Fruit fly (Drosophila melanogaster): Measurements from ENCODE around the gene CG17219.

The CG17219 gene

DNA sequence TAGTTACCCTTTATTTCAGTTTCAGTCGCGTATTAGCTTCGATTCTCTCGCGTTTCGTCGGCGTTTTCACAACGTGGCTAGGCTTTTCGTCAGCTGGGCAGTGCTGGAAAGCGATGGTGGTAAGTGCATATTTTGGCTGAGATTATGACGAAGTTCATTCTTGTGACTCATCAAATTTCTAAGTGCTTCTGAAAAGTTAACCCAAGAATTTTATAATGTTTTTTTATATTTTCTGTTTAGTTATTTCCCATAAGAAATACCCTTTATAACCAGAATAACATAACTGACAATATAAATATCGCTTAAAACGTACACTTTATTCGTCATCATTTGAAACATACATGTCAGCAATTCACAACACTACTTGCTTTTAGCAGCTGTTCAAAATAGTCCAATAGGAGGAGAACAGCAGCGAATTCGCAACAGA, 8.1 kb downstream of the CG17219 start, which contains the start of the genes CG17260 and SerRS (continued):
- TF ChIP-seq CG18764 (GFP tag; optimal IDR thresholded peaks at IDR 0.05) (peak; percentile 89), fd3F (GFP tag; optimal IDR thresholded peaks at IDR 0.05) (peak; percentile 92), NFAT (GFP tag; IDR thresholded peaks at IDR 0.05) (peak; percentile 84), Trl (optimal IDR thresholded peaks at IDR 0.05) (no peak), Trl (GFP tag; optimal IDR thresholded peaks at IDR 0.05) (peak; percentile 95), her (GFP tag; optimal IDR thresholded peaks at IDR 0.05) (peak; percentile 70), CG6689 (GFP tag; IDR thresholded peaks at IDR 0.05) (peak; percentile 94), jumu (GFP tag; optimal IDR thresholded peaks at IDR 0.05) (peak; percentile 95), Dad (GFP tag; optimal IDR thresholded peaks at IDR 0.05) (peak; percentile 88), CG9609 (GFP tag; optimal IDR thresholded peaks at IDR 0.05) (peak; percentile 85), BtbVII (GFP tag; optimal IDR thresholded peaks at IDR 0.05) (peak; percentile 76), knrl (GFP tag; IDR thresholded peaks at IDR 0.05; ENCODE audit: partially characterized antibody) (peak; percentile 66), CG33557 (GFP tag; optimal IDR thresholded peaks at IDR 0.05) (peak; percentile 77), MBD-R2 (GFP tag; IDR thresholded peaks at IDR 0.05) (peak; percentile 98), ara (GFP tag; IDR thresholded peaks at IDR 0.05) (peak; percentile 86), unc-4 (GFP tag; IDR thresholded peaks at IDR 0.05; ENCODE audit: partially characterized antibody) (peak; percentile 56), Dll (GFP tag; IDR thresholded peaks at IDR 0.05; ENCODE audit: partially characterized antibody) (peak; percentile 69), CG12155 (GFP tag; optimal IDR thresholded peaks at IDR 0.05) (peak; percentile 94), CG2875 (GFP tag; optimal IDR thresholded peaks at IDR 0.05) (peak; percentile 75), TFAM (GFP tag; optimal IDR thresholded peaks at IDR 0.05) (peak; percentile 38), CG14860 (GFP tag; IDR thresholded peaks at IDR 0.05; ENCODE audit: partially characterized antibody) (no peak), exex (tag; optimal IDR thresholded peaks at IDR 0.05) (peak; percentile 72), CG12236 (GFP tag; optimal IDR thresholded peaks at IDR 0.05) (peak; percentile 71), al (GFP tag; IDR thresholded peaks at IDR 0.05) (peak; percentile 95), CG12391 (tag; optimal IDR thresholded peaks at IDR 0.05) (peak; percentile 95), Dip3 (GFP tag; optimal IDR thresholded peaks at IDR 0.05) (peak; percentile 97), HLH3B (GFP tag; IDR thresholded peaks at IDR 0.05) (peak; percentile 85; the same call in 1 of the 2 replicates), chn (GFP tag; optimal IDR thresholded peaks at IDR 0.05) (peak; percentile 95), Gsc (GFP tag; IDR thresholded peaks at IDR 0.05) (peak; percentile 86), Dbx (GFP tag; IDR thresholded peaks at IDR 0.05) (peak; percentile 95), Sox100B (GFP tag; optimal IDR thresholded peaks at IDR 0.05) (no peak), lab (GFP tag; optimal IDR thresholded peaks at IDR 0.05) (peak; percentile 94), Dek (tag; optimal IDR thresholded peaks at IDR 0.05) (peak; percentile 91), CG7987 (GFP tag; optimal IDR thresholded peaks at IDR 0.05) (peak; percentile 78), CG30403 (GFP tag; optimal IDR thresholded peaks at IDR 0.05) (peak; percentile 98), CG8290 (GFP tag; optimal IDR thresholded peaks at IDR 0.05) (peak; percentile 88), CG8290 (tag; optimal IDR thresholded peaks at IDR 0.05) (peak; percentile 74 to 77), CG4820 (GFP tag; optimal IDR thresholded peaks at IDR 0.05) (peak; percentile 88), crc (GFP tag; optimal IDR thresholded peaks at IDR 0.05) (peak; percentile 88), CG9797 (GFP tag; optimal IDR thresholded peaks at IDR 0.05) (peak; percentile 17), Usf (GFP tag; optimal IDR thresholded peaks at IDR 0.05) (peak; percentile 64), CG5180 (GFP tag; optimal IDR thresholded peaks at IDR 0.05) (no peak), CG15514 (GFP tag; optimal IDR thresholded peaks at IDR 0.05) (peak; percentile 88), CG9215 (GFP tag; IDR thresholded peaks at IDR 0.05) (peak; percentile 94), CG13624 (GFP tag; optimal IDR thresholded peaks at IDR 0.05) (peak; percentile 95), CG10654 (GFP tag; optimal IDR thresholded peaks at IDR 0.05) (peak; percentile 94), kni (GFP tag; optimal IDR thresholded peaks at IDR 0.05) (peak; percentile 69), dpn (GFP tag; optimal IDR thresholded peaks at IDR 0.05) (peak; percentile 95 to 96), Dref (GFP tag; IDR thresholded peaks at IDR 0.05) (peak; percentile 25; the same call in 1 of the 2 replicates), Hey (tag; optimal IDR thresholded peaks at IDR 0.05) (no peak), CG9817 (tag; optimal IDR thresholded peaks at IDR 0.05) (peak; percentile 95)

Data from whole organism, embryonic.